Fruit fly (Drosophila melanogaster): ENCODE data around the gene CG31921.

DNA sequence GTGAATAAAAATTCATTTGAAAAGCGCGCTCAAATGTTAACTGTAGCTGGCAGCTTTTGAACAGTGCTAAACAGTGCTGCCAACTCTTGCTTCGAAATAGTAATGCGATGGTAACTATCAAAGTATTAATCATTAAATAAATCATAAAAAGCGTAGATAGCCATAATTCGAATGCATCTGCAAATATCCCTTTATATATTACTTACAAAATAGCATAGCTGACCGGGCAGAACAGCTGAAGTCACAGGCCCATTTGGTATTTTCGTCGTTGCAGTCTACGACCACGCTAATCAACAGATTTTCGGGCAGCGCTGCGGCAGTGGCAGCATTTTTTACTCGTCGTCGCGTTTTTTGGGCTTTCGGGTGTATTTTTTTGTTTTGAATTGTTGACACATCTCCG, 26.5 kb downstream of the CG31921 start, which contains the start of gene Plc21C:
- TF ChIP-seq Myc (optimal IDR thresholded peaks at IDR 0.05), result no peak
- TF ChIP-seq Sin3A (optimal IDR thresholded peaks at IDR 0.05), result no peak
- TF ChIP-seq ttk (optimal IDR thresholded peaks at IDR 0.05), result no peak
- TF ChIP-seq psq (optimal IDR thresholded peaks at IDR 0.05), result no peak
